Worm (Caenorhabditis elegans) whole organism, midembryonic: ENCODE data around the gene sdz-7.

Experiments used
- T22C8.4 ChIP-seq: fragments of 200-800 bp; sonication (Bioruptor generic); IDR thresholded peaks from 2 replicates; pipeline ENCODE4 v1.3.6; 2022; ENCODE audit warnings: missing genetic modification characterization, missing compliant biosample characterization
- cog-1 ChIP-seq: sonication (generic microtip); optimal IDR thresholded peaks from 2 replicates; lab custom pipeline; 2016; ENCODE audit warnings: missing genetic modification characterization, missing compliant biosample characterization
- flt-1 ChIP-seq: fragments of 200-800 bp; sonication (Bioruptor generic); IDR thresholded peaks from 2 replicates; pipeline ENCODE4 v1.3.6; 2022; ENCODE audit warnings: missing genetic modification characterization, missing compliant biosample characterization
- klf-2 ChIP-seq: fragments of 200-800 bp; sonication (Bioruptor generic); conservative IDR thresholded peaks from 2 replicates; pipeline ENCODE4 v1.3.6; 2022; ENCODE audit warnings: missing genetic modification reagents, missing genetic modification characterization, missing compliant biosample characterization
- med-1 ChIP-seq: sonication (generic microtip); optimal IDR thresholded peaks from 2 replicates; lab custom pipeline; 2017; ENCODE audit warnings: missing genetic modification characterization, mild to moderate bottlenecking, missing compliant biosample characterization, antibody characterized with exemption, missing genetic modification reagents; ENCODE audit not compliant: insufficient read depth
- ref-1 ChIP-seq: fragments of 200-800 bp; sonication (Bioruptor generic); conservative IDR thresholded peaks from 2 replicates; pipeline ENCODE4 v1.3.6; 2022; ENCODE audit warnings: missing genetic modification reagents, missing genetic modification characterization, missing compliant biosample characterization
- tab-1 ChIP-seq: fragments of 200-800 bp; sonication (Bioruptor generic); IDR thresholded peaks from 2 replicates; pipeline ENCODE4 v1.3.6; 2022; ENCODE audit warnings: missing genetic modification characterization, missing compliant biosample characterization
- ztf-23 ChIP-seq: fragments of 200-800 bp; sonication (Bioruptor generic); IDR thresholded peaks from 2 replicates; pipeline ENCODE4 v1.3.6; 2022; ENCODE audit warnings: missing genetic modification reagents, missing genetic modification characterization, missing compliant biosample characterization
- ztf-29 ChIP-seq: fragments of 200-800 bp; sonication (Bioruptor generic); IDR thresholded peaks from 2 replicates; pipeline ENCODE4 v1.3.6; 2022; ENCODE audit warnings: missing genetic modification reagents, missing genetic modification characterization, missing compliant biosample characterization

ce11 chrII:3835915-3836314 is 41.9 kb downstream of the sdz-7 start, which contains the start of gene oac-4:
- TF ChIP-seq ref-1, result no peak
- no peak for TF ChIP-seq klf-2
- TF ChIP-seq tab-1 (GFP tag; lab: Robert Waterston, UW), result no peak
- no peak for TF ChIP-seq med-1
- TF ChIP-seq ztf-23, result no peak
- no peak for TF ChIP-seq ztf-29
- TF ChIP-seq cog-1 (tag; lab: Kevin White, UChicago), result no peak
- no peak for TF ChIP-seq T22C8.4 (GFP tag; lab: Robert Waterston, UW)
- no peak for TF ChIP-seq flt-1
